Fruit fly (Drosophila melanogaster): ENCODE results near the gene CG6398.

Gene CG6398

dm6 chrX:17857809-17858208, 27.2 kb downstream of the CG6398 start:
- no peak for TF ChIP-seq psq (optimal IDR thresholded peaks at IDR 0.05)
- TF ChIP-seq Dll (optimal IDR thresholded peaks at IDR 0.05) = no peak
- TF ChIP-seq pan (optimal IDR thresholded peaks at IDR 0.05) = no peak
- TF ChIP-seq usp (GFP tag; optimal IDR thresholded peaks at IDR 0.05) = no peak
- no peak for TF ChIP-seq CG8478 (optimal IDR thresholded peaks at IDR 0.05)
- no peak for TF ChIP-seq EcR (GFP tag; optimal IDR thresholded peaks at IDR 0.05)

- no peak for TF ChIP-seq EcR (GFP tag; optimal IDR thresholded peaks at IDR 0.05)
- TF ChIP-seq psq (optimal IDR thresholded peaks at IDR 0.05) = no peak
- TF ChIP-seq Dll (optimal IDR thresholded peaks at IDR 0.05) = no peak
- no peak for TF ChIP-seq usp (GFP tag; optimal IDR thresholded peaks at IDR 0.05)
- TF ChIP-seq pan (optimal IDR thresholded peaks at IDR 0.05) = no peak
- TF ChIP-seq CG8478 (optimal IDR thresholded peaks at IDR 0.05) = no peak
Observed at dm6 chrX:17860711-17861110, 30.1 kb downstream of the CG6398 start, which contains the start of the genes Arp8 and CG6769. Gene Arp8, minus strand, starts transcription at chrX:17860800. Gene CG6769, plus strand, starts transcription at chrX:17861002.

dm6 chrX:17865103-17865502, 34.5 kb downstream of the CG6398 start:
- TF ChIP-seq usp (GFP tag; optimal IDR thresholded peaks at IDR 0.05) = no peak
- no peak for TF ChIP-seq Dll (optimal IDR thresholded peaks at IDR 0.05)
- no peak for TF ChIP-seq psq (optimal IDR thresholded peaks at IDR 0.05)
- no peak for TF ChIP-seq CG8478 (optimal IDR thresholded peaks at IDR 0.05)
- TF ChIP-seq pan (optimal IDR thresholded peaks at IDR 0.05) = no peak
- no peak for TF ChIP-seq EcR (GFP tag; optimal IDR thresholded peaks at IDR 0.05)

- no peak for TF ChIP-seq Dll (optimal IDR thresholded peaks at IDR 0.05)
- no peak for TF ChIP-seq CG8478 (optimal IDR thresholded peaks at IDR 0.05)
- no peak for TF ChIP-seq usp (GFP tag; optimal IDR thresholded peaks at IDR 0.05)
- no peak for TF ChIP-seq pan (optimal IDR thresholded peaks at IDR 0.05)
- TF ChIP-seq psq (optimal IDR thresholded peaks at IDR 0.05) = no peak
- TF ChIP-seq EcR (GFP tag; optimal IDR thresholded peaks at IDR 0.05) = no peak
Observed at dm6 chrX:17870614-17871394, 40.2 kb downstream of the CG6398 start.

dm6 chrX:17872310-17872709, 41.7 kb downstream of the CG6398 start:
- TF ChIP-seq psq (optimal IDR thresholded peaks at IDR 0.05) (no peak), EcR (GFP tag; optimal IDR thresholded peaks at IDR 0.05) (no peak), CG8478 (optimal IDR thresholded peaks at IDR 0.05) (no peak), pan (optimal IDR thresholded peaks at IDR 0.05) (no peak), usp (GFP tag; optimal IDR thresholded peaks at IDR 0.05) (no peak), Dll (optimal IDR thresholded peaks at IDR 0.05) (no peak)

dm6 chrX:17873329-17873728, 42.7 kb downstream of the CG6398 start:
- TF ChIP-seq EcR (GFP tag; optimal IDR thresholded peaks at IDR 0.05) (peak in 1 of 2 experiments; percentile 55), psq (optimal IDR thresholded peaks at IDR 0.05) (no peak)

- peak; percentile 54 for TF ChIP-seq pan (optimal IDR thresholded peaks at IDR 0.05)
- no peak for TF ChIP-seq Dll (optimal IDR thresholded peaks at IDR 0.05)
- TF ChIP-seq CG8478 (optimal IDR thresholded peaks at IDR 0.05) = no peak
- no peak for TF ChIP-seq EcR (GFP tag; optimal IDR thresholded peaks at IDR 0.05)
Observed at dm6 chrX:17875014-17875589, 44.5 kb downstream of the CG6398 start.

- TF ChIP-seq Dll (optimal IDR thresholded peaks at IDR 0.05) (no peak), psq (optimal IDR thresholded peaks at IDR 0.05) (no peak), EcR (GFP tag; optimal IDR thresholded peaks at IDR 0.05) (no peak), pan (optimal IDR thresholded peaks at IDR 0.05) (no peak), CG8478 (optimal IDR thresholded peaks at IDR 0.05) (no peak), usp (GFP tag; optimal IDR thresholded peaks at IDR 0.05) (no peak)
Observed at dm6 chrX:17875695-17876094, 45.1 kb downstream of the CG6398 start.

- TF ChIP-seq psq (optimal IDR thresholded peaks at IDR 0.05) (no peak), pan (optimal IDR thresholded peaks at IDR 0.05) (no peak), Dll (optimal IDR thresholded peaks at IDR 0.05) (no peak), EcR (GFP tag; optimal IDR thresholded peaks at IDR 0.05) (no peak), usp (GFP tag; optimal IDR thresholded peaks at IDR 0.05) (no peak), CG8478 (optimal IDR thresholded peaks at IDR 0.05) (no peak)
Observed at dm6 chrX:17876518-17876917, 45.9 kb downstream of the CG6398 start.

- TF ChIP-seq pan (optimal IDR thresholded peaks at IDR 0.05) (no peak), CG8478 (optimal IDR thresholded peaks at IDR 0.05) (no peak), Dll (optimal IDR thresholded peaks at IDR 0.05) (no peak), psq (optimal IDR thresholded peaks at IDR 0.05) (no peak), usp (GFP tag; optimal IDR thresholded peaks at IDR 0.05) (no peak), EcR (GFP tag; optimal IDR thresholded peaks at IDR 0.05) (no peak)
Observed at dm6 chrX:17877974-17878373, 47.3 kb downstream of the CG6398 start.

dm6 chrX:17878632-17879033, 48.0 kb downstream of the CG6398 start:
- TF ChIP-seq pan (optimal IDR thresholded peaks at IDR 0.05) = no peak
- TF ChIP-seq Dll (optimal IDR thresholded peaks at IDR 0.05) = peak; percentile 51
- peak; percentile 65 to 89 for TF ChIP-seq EcR (GFP tag; optimal IDR thresholded peaks at IDR 0.05)
- TF ChIP-seq CG8478 (optimal IDR thresholded peaks at IDR 0.05) = no peak

- TF ChIP-seq Dll (optimal IDR thresholded peaks at IDR 0.05) = no peak
- no peak for TF ChIP-seq usp (GFP tag; optimal IDR thresholded peaks at IDR 0.05)
- TF ChIP-seq CG8478 (optimal IDR thresholded peaks at IDR 0.05) = no peak
- no peak for TF ChIP-seq EcR (GFP tag; optimal IDR thresholded peaks at IDR 0.05)
- TF ChIP-seq psq (optimal IDR thresholded peaks at IDR 0.05) = no peak
- no peak for TF ChIP-seq pan (optimal IDR thresholded peaks at IDR 0.05)
Observed at dm6 chrX:17879211-17879897, 48.7 kb downstream of the CG6398 start.

Data from whole organism.